Fruit fly (Drosophila melanogaster): ENCODE measurements around the gene Ugt305A1.

The Ugt305A1 gene

DNA sequence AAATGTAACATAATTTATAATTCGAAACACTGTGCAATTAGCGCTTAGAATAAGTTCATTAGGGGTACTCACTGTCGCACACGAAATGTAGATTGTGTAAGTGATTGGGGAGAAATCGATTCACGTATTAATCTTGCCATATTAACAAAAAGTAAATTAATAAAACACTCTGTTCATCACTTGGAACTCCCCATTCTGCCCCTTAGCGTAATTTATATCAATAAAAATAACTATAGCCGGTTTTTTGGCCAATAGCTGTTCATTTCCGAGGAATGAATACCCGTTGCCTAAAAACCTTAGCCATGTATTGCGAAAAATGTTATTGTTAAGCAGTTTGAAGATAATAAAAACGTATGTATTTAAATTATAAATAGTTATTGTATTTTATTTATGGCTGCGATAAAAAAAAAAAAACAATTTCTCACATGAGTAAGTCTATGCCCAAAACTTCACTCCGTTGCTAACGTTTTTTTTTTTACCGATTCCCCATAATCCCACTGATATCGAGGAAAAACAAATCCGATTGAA, at the start of gene Ugt305A1:
Gene Ugt305A1, plus strand, starts transcription at position 478 of the 528 bp plus-strand sequence.
- TF ChIP-seq CTCF (optimal IDR thresholded peaks at IDR 0.05) (no peak), CG8478 (optimal IDR thresholded peaks at IDR 0.05) (no peak)

DNA sequence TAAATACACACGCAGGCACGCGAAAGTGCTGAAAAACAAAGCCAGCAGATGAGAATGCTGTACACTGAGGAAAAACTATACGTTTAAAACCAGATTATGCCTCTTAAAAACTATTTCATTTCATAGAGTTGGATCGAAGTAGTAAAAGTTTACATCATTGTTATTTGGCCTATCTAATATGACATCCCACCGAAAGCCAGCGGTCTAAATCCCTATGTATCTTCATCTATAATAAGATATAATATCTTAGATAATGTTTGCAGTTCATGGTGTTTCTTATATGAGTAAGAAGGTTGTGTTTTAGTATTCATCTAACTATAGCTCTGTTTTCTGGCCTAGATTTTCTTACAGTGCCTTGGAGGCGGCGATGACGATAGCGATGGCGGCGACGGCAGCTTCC, 49.4 kb upstream of the Ugt305A1 start:
- no peak for TF ChIP-seq CG8478 (optimal IDR thresholded peaks at IDR 0.05)
- TF ChIP-seq CTCF (optimal IDR thresholded peaks at IDR 0.05) = no peak

DNA sequence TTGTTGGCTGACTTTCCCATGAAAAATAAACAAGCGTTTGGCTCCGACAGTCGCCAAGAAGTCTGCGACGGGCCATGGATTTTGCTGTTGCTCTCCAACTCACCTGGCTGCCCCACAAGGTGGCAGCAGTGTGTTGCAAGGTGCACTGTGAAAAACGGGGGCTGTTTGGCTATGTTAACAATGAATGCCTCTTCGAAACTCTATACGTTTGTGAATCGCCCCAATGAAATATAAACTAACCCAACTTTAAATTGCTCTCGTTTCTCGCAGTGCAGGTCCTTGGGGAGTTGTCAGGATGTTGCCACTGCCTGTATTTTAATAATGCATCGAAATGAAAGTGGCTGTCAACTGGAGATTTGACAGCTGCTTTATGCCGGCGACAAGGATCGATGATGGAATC, 45.2 kb upstream of the Ugt305A1 start:
- TF ChIP-seq CTCF (optimal IDR thresholded peaks at IDR 0.05) = no peak
- TF ChIP-seq CG8478 (optimal IDR thresholded peaks at IDR 0.05) = no peak

DNA sequence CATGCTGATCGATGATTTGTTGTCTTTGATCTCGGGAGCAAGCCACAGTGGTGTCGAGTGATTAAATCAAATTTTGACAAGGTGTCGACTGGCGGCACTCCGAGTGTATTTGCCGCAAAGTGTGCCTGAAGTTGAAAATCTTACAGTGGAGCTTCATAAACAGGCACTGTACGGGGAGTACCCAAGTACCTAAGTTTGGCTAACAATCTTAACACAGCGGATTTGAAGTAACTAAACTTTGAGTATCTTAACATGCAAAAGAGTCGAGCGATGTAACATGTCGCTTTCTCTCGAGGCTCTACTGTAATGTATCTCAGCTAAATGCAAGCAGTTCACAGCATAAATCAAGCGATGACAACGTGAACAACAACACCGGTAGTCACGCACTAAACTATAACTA, 42.8 kb upstream of the Ugt305A1 start:
- TF ChIP-seq CG8478 (optimal IDR thresholded peaks at IDR 0.05) = no peak
- no peak for TF ChIP-seq CTCF (optimal IDR thresholded peaks at IDR 0.05)

DNA sequence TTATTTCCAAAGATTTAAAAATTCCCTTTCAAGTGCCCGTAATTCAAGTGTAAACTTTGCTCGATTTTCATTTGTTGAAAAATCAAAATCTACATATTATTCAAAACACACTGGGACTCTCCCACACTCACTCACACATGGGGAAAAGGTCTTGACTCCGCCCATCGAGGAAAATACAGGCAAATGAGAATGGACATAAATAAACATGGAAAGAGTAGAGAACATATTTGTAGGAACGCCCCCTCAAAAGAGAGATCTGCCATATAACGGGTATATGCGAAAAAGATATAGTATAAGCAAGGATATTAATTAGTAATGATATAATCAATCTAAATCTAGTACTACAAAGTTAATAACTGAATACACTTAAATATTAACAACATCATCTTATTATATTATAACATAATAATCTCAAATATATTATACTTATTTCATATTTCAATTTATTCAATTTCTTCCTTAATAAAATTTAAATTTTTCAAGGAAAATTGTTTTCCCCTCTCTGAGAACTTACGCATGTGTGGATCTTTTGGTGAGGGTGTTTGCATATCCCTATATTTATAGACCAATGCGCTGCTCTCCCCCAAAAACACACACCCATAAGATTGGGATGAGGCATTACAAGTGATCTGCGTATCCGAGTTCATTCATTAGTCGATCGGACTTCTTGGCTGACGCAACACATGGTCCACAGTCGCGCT, 41.2 kb upstream of the Ugt305A1 start, which contains the start of gene FoxL1:
Gene FoxL1, plus strand, starts transcription at position 651 of the 701 bp plus-strand sequence.
- TF ChIP-seq CTCF (optimal IDR thresholded peaks at IDR 0.05) (no peak), CG8478 (optimal IDR thresholded peaks at IDR 0.05) (no peak)

DNA sequence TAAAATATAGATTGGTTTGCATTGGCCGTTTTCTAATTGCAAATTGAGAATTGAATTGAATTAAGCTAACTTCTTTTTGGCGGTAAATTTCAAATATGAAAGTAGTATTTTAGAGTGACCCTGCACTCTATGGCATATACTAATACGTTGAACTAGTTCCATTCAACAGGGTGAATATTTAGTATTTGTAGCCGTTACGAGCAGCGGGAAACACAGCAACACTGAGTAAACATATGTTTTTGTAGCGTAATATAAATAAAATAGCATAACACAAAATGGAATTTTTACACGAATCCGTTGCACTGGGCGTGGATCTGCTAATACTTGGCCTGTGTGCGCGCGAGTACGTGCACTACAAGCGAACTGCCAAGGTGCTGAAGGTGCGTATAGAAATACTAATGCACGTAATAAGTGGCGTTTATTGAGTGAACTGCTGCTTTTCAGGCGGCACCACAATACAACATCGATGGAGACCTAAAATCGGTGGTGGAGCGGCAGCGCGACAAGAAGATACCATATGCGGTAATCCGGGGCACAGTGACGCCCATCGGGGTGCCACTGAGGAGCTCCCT, 38.2 kb upstream of the Ugt305A1 start, which contains the start of gene Mul1:
Gene Mul1, plus strand, starts transcription at position 198 of the 572 bp plus-strand sequence.
- TF ChIP-seq CG8478 (optimal IDR thresholded peaks at IDR 0.05) = no peak
- no peak for TF ChIP-seq CTCF (optimal IDR thresholded peaks at IDR 0.05)

DNA sequence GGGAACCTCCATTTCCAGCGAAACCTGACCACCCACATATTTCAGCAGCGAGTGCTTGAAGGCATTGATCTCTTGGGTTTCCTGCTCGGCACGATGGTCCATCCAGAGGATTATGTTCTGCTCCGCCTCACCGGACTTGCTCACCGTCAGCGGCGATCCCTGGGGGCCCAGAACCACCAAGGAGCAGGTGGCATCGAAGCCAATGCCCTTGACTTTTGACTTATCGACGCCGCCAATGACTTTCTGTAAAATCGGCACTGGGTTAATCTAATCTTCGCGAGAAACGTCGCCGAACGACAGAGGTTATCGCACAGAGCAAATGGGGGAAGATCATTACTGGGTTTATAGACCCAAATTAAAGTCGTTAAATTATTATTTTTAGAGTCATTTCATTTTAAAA, 35.1 kb upstream of the Ugt305A1 start:
- TF ChIP-seq CTCF (optimal IDR thresholded peaks at IDR 0.05) = no peak
- TF ChIP-seq CG8478 (optimal IDR thresholded peaks at IDR 0.05) = no peak

DNA sequence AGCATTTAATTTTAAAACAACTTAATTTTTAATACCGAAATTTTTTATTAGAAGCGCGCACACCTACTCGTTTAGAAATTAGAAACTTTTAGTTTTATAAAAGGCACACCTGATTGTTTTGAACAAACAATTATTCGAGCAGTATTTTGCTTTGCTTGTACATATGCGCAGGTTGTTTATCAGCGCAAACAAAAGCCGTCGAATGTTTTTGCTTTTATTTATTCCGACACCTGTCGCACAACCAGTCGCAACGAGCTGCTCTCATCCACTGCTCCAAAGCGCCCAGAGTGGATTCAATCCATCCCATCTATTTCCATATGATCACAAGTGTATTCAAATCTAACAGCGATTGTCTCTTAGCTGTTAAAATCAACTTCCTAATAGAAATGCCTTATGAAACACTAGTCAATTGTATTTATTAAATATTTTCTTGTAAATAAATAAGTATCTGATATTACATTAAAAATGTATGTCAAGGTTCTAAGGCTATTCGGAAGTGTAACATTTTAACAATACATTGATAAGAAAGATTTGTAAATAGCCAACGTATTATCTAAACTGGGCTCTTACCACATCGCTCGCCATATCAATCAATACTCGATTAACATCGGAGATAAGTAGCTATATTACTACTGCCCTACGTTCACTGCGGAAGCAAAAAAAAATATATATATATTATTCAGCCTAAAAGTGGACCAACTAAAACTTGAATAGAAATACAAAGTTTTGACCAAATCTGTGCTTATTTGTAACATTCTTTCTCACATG, 33.6 kb upstream of the Ugt305A1 start, which contains the start of gene CG11594:
Gene CG11594, minus strand, starts transcription at position 274 of the 768 bp plus-strand sequence.
- TF ChIP-seq CG8478 (optimal IDR thresholded peaks at IDR 0.05) (no peak), CTCF (optimal IDR thresholded peaks at IDR 0.05) (no peak)

DNA sequence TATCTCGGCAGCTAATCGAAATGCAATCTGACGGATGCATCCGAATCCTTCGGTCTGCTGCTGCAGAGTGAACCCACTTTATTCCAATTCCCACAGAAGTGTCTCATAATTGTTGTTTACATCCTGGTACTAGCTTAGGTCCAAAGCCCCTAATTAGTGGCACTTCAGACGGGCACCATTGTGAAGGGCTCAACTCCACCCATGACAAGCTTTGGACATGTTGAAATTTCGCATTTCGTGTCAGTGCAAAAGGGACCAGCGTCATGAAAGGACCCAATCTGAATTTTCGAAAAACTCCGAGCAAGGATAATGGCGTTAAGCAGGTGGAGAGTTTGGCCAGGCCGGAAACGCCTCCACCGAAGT, 33.1 kb upstream of the Ugt305A1 start, which contains the start of gene Gr64a:
Gene Gr64a, plus strand, starts transcription at position 264 of the 363 bp plus-strand sequence.
- TF ChIP-seq CTCF (optimal IDR thresholded peaks at IDR 0.05) (no peak), CG8478 (optimal IDR thresholded peaks at IDR 0.05) (no peak)

DNA sequence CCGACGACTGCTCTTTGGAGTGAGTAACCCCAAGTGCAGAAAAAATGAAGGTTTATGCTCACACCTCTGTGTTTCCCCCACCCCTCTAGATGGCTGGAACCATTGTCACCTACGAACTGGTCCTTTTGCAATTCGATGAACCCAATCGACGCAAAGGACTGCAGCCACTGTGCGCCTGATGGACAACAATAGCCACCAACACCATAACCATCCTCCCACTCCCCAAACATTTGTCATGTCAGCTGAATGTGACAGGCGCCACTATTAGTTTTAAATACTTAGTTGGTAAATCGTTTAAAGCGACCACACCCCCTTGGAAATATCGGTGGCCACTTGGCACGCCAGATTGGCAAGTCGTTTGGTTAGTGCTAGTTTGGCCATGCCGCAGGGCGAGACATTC, 31.3 kb upstream of the Ugt305A1 start, which contains the start of the genes Gr64b and Gr64c:
Gene Gr64b, plus strand, starts transcription at position 301 of the 400 bp plus-strand sequence.
Gene Gr64c, plus strand, starts transcription at position 301 of the 400 bp plus-strand sequence.
- TF ChIP-seq CTCF (optimal IDR thresholded peaks at IDR 0.05) (no peak), CG8478 (optimal IDR thresholded peaks at IDR 0.05) (no peak)

DNA sequence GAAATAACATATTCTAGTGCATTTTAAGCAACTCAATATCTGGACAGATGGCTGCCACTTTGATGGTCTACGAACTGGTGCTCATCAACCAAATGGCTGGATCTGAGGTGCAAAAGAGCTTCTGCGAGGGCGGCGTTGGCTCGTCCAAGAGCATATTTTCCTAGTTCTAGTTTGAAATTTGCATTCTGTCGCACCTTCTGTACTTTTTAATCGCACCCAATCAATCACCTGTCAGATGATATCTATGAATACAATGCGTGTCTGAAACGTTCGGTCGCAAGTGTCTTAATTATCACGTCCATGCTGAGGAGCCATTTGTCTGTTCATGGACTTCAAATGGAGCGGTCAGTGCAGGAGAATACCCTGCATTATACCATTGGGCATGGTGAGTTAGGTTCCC, 27.8 kb upstream of the Ugt305A1 start, which contains the start of the genes Gr64d and Gr64e:
Gene Gr64d, plus strand, starts transcription at position 301 of the 400 bp plus-strand sequence.
Gene Gr64e, plus strand, starts transcription at position 380 of the 400 bp plus-strand sequence.
- TF ChIP-seq CG8478 (optimal IDR thresholded peaks at IDR 0.05) = no peak
- TF ChIP-seq CTCF (optimal IDR thresholded peaks at IDR 0.05) = no peak

DNA sequence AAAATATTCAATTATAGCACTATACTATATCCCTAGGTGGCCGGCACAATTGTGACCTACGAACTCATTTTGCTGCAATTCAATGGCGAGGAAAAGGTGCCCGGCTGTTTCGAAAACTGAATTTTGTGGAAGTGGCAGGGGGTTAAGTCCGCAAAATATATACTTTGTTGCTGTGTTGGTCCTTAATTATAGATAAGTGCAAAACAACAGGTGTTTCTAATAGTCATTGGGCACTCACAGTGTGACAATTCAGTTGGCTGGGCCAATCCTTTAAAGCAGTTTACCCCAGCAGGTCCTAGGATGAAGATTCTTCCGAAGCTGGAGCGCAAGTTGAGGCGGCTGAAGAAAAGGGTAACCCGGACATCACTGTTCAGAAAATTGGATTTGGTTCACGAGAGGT, 24.1 kb upstream of the Ugt305A1 start, which contains the start of gene Gr64f:
Gene Gr64f, plus strand, starts transcription at position 301 of the 400 bp plus-strand sequence.
- TF ChIP-seq CTCF (optimal IDR thresholded peaks at IDR 0.05) = no peak
- TF ChIP-seq CG8478 (optimal IDR thresholded peaks at IDR 0.05) = no peak

DNA sequence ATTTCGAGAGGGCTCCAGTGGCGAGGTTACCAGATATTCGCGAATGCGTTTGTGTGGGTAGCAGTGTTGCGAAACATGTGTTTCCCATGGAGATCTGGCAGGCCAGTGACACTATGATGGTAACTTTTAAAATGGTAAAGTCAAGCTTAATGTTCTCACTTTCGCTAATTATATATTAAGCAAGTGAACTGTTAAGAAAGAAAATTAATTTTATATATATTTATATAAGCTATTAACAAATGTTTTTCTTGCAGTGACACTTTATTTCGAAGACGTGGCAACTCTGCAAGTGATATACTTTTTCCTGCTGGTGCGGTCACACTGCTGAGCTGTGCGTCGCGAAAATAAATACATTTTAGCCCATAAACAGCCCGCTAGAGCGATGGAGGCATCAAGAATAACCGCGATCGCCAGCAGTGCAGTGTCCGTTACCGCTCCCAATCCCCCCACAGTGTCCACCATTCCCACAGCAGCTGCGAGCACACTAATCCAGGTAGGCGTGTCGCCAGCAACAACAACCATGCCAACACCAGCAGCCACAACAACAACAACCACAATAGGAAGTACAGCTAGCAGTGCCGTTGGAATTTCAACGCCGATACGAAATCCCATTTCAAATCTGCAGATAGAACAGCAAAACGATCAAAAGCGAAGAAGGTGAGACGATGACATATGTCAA, 19.2 kb upstream of the Ugt305A1 start, which contains the start of the genes CG11593 and Rcd5:
Gene CG11593, minus strand, starts transcription at position 236 of the 679 bp plus-strand sequence.
Gene Rcd5, plus strand, starts transcription at position 283 of the 679 bp plus-strand sequence.
- no peak for TF ChIP-seq CG8478 (optimal IDR thresholded peaks at IDR 0.05)
- no peak for TF ChIP-seq CTCF (optimal IDR thresholded peaks at IDR 0.05)

DNA sequence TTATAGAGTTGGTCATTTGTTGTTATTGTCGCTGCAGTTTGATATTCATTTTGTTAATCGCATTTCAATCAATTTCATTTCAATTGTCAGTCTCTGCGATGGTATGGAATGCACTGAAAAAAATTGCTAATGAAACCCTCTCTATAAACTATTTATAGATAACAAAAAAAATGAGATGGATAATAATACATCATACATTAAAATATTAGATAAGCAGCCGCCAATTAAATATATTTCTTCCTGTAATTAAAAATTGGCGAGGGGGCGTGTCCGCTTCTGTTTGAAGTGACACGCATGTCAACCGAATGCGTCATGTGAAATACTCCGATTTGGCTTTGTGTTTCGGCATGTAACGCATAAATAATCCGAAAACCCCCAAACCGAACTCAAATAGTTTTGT, 15.1 kb upstream of the Ugt305A1 start:
- TF ChIP-seq CG8478 (optimal IDR thresholded peaks at IDR 0.05) (no peak), CTCF (optimal IDR thresholded peaks at IDR 0.05) (no peak)

All from S2 (cell line).